Worm (Caenorhabditis elegans): Measurements from ENCODE around the gene W09C2.7.

DNA sequence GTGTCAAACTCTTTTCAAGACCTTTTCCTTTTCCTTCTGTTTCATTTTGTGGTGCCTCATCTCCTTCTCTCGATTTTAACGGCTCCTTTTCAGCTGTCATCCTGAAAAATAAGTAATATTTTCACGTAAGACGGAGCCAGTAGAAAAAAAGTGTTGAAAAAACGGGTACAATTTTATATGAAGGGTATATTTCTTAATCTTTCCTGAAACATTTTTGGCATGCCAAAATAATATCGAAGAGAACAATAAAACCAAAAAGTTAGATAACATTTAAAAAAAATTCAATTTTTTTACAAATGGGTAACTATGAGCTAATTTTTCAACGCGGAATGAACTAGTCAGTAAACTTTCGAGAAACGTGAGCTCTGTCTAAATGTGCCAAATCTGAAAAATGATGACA is 20.6 kb downstream of the W09C2.7 start, which contains the start of gene aat-1:
- TF ChIP-seq him-1 (tag; optimal IDR thresholded peaks at IDR 0.05) (no peak), W03F9.2 (tag; optimal IDR thresholded peaks at IDR 0.05) (no peak)
